Fruit fly (Drosophila melanogaster): ENCODE measurements around the gene CG6793.

Gene CG6793

DNA sequence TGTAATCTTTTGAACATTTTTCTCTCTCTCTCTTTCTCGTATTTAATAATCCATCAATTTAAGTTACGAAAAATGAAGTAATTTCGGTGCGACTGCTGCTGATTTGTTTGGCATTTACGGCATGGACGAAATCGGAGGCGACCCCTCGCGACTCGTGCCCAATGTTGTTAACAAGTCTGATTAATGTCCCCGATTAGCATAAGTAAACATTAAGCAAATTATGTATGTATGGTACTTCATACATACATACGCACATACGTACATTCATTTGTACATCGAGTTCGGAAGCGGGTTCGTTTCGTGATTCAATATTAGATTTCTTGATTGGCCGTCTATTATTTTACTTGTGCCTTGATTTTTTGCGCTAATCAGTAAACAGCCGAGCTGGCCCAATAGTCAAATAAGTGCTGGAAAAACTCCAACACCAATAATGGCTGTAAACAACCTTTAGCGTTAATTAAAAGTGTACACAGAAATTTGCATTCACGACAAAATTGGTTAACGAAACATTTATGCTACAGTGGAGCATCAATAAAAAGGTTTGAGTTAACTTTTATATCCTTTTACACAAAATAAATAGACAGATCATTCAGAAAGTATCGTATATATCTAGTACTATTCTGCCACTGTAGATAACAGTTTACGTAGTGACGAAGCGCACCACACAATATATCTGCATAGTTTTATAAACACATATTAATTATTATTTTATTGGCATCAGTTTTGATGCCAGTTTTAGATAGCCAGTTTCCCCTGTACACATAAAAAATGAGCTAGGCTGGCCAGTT, 48.9 kb downstream of the CG6793 start (continued):
- TF ChIP-seq CG7786 (GFP tag; optimal IDR thresholded peaks at IDR 0.05) (peak; percentile 20), salm (tag; optimal IDR thresholded peaks at IDR 0.05) (no peak), nerfin-1 (tag; optimal IDR thresholded peaks at IDR 0.05) (peak; percentile 28), CG17359 (tag; optimal IDR thresholded peaks at IDR 0.05) (peak; percentile 50), sima (GFP tag; optimal IDR thresholded peaks at IDR 0.05) (no peak), Usf (GFP tag; optimal IDR thresholded peaks at IDR 0.05) (no peak), Myb (GFP tag; optimal IDR thresholded peaks at IDR 0.05) (no peak), mam (GFP tag; optimal IDR thresholded peaks at IDR 0.05) (peak; percentile 56), unpg (GFP tag; optimal IDR thresholded peaks at IDR 0.05) (peak; percentile 56), GATAe (GFP tag; conservative IDR thresholded peaks at IDR 0.05) (no peak; the same call in 1 of the 2 replicates), gcm (GFP tag; optimal IDR thresholded peaks at IDR 0.05) (no peak), CG10462 (GFP tag; optimal IDR thresholded peaks at IDR 0.05) (no peak), CG8478 (optimal IDR thresholded peaks at IDR 0.05) (no peak), CG12299 (tag; optimal IDR thresholded peaks at IDR 0.05) (no peak), E2f2 (GFP tag; IDR thresholded peaks at IDR 0.05) (0 out of 2 replicates have a peak, but pooled peaks have one; percentile 6), CG7271 (tag; optimal IDR thresholded peaks at IDR 0.05) (no peak), CG10147 (GFP tag; optimal IDR thresholded peaks at IDR 0.05) (peak; percentile 34), knrl (GFP tag; IDR thresholded peaks at IDR 0.05; ENCODE audit: partially characterized antibody) (no peak), Nf-YA (GFP tag; IDR thresholded peaks at IDR 0.05) (no peak), CG5953 (GFP tag; IDR thresholded peaks at IDR 0.05) (peak; percentile 44; the same call in 1 of the 2 replicates), tin (GFP tag; optimal IDR thresholded peaks at IDR 0.05) (no peak), CG12391 (tag; optimal IDR thresholded peaks at IDR 0.05) (peak; percentile 56), Dref (GFP tag; IDR thresholded peaks at IDR 0.05) (no peak), fu2 (GFP tag; optimal IDR thresholded peaks at IDR 0.05) (no peak), Fer3 (tag; optimal IDR thresholded peaks at IDR 0.05) (peak; percentile 71), zen2 (GFP tag; IDR thresholded peaks at IDR 0.05; ENCODE audit: partially characterized antibody) (no peak), CG17385 (GFP tag; optimal IDR thresholded peaks at IDR 0.05) (peak; percentile 67), gcm2 (GFP tag; optimal IDR thresholded peaks at IDR 0.05) (peak; percentile 38), Stat92E (GFP tag; optimal IDR thresholded peaks at IDR 0.05) (no peak), CG15696 (tag; optimal IDR thresholded peaks at IDR 0.05) (peak; percentile 10), CG6175 (GFP tag; IDR thresholded peaks at IDR 0.05) (no peak), crp (GFP tag; optimal IDR thresholded peaks at IDR 0.05) (no peak), dimm (GFP tag; IDR thresholded peaks at IDR 0.05) (no peak; the same call in 1 of the 2 replicates), tll (GFP tag; optimal IDR thresholded peaks at IDR 0.05) (no peak), CG14014 (GFP tag; IDR thresholded peaks at IDR 0.05) (no peak; the same call in none of the 2 replicates), cas (GFP tag; IDR thresholded peaks at IDR 0.05) (no peak), CG6791 (GFP tag; IDR thresholded peaks at IDR 0.05; ENCODE audit: partially characterized antibody) (no peak), ewg (GFP tag; optimal IDR thresholded peaks at IDR 0.05) (peak; percentile 13), Hr78 (GFP tag; optimal IDR thresholded peaks at IDR 0.05) (no peak), MTF-1 (GFP tag; optimal IDR thresholded peaks at IDR 0.05; ENCODE audit: borderline replicate concordance) (no peak), her (GFP tag; optimal IDR thresholded peaks at IDR 0.05) (no peak), CG30403 (GFP tag; optimal IDR thresholded peaks at IDR 0.05) (peak; percentile 68), Awh (GFP tag; IDR thresholded peaks at IDR 0.05) (no peak), Max (GFP tag; optimal IDR thresholded peaks at IDR 0.05) (no peak), Eip74EF (GFP tag; optimal IDR thresholded peaks at IDR 0.05) (no peak), Optix (GFP tag; IDR thresholded peaks at IDR 0.05) (no peak), CG4360 (GFP tag; IDR thresholded peaks at IDR 0.05) (no peak), bcd (GFP tag; optimal IDR thresholded peaks at IDR 0.05) (peak; percentile 50)
